Fruit fly (Drosophila melanogaster) whole organism, wandering third instar larva: Measurements from ENCODE around the gene CG32461.

ENCODE experiments used
- Abd-B ChIP-seq: fragments of >200 bp; optimal IDR thresholded peaks from 2 replicates; lab custom pipeline; 2017; ENCODE audit warnings: missing biosample characterization, missing genetic modification characterization
- CG32264 ChIP-seq: fragments of 200-800 bp; sonication (Bioruptor generic); optimal IDR thresholded peaks from 2 replicates; lab custom pipeline; 2016; ENCODE audit warnings: missing biosample characterization, missing genetic modification characterization
- CG9705 ChIP-seq: fragments of 200-800 bp; sonication (Bioruptor generic); optimal IDR thresholded peaks from 2 replicates; lab custom pipeline; 2018; ENCODE audit warnings: missing biosample characterization, mild to moderate bottlenecking, missing genetic modification characterization
- OdsH ChIP-seq: fragments of 200-800 bp; sonication (Bioruptor generic); optimal IDR thresholded peaks from 2 replicates; lab custom pipeline; 2016; ENCODE audit warnings: missing biosample characterization, mild to moderate bottlenecking, missing genetic modification characterization
- fru ChIP-seq: fragments of 200-800 bp; sonication (Bioruptor generic); optimal IDR thresholded peaks from 3 replicates; lab custom pipeline; 2016; ENCODE audit warnings: missing biosample characterization, mild to moderate bottlenecking, missing genetic modification characterization

DNA sequence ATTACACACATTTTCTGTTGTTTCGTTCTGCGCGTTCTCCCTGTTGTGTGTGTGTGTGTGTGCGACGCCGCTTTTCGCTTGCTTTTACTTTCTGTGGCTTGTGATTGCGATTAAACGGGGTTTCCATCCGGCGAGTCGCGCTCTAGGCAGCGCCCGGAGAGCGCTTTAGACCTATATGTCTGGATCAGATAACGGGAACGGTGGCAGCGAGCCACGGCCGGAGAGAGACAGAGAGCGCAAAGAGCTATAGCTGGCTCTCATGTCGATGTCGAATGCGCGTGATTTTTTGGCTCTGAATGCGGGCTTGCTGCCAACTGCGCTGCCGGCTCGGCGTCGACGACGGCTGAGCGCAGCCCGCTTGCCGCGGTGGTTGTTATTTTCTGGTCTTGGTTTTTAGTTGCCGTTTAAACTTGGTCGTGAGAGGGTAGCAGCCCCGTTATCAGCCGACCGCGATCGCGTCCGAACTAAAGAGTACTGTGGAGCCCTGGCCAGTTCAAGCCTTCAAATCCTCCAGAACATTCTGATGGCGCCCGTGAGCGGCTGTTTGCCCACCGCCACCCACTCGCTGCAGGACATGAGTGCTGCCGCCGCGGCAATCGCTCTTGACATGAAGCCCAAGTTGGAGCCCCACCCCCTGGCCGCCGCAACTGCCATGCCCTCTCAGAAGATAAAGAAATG is 9.7 kb downstream of the CG32461 start, which contains the start of gene Mes2:
- TF ChIP-seq CG9705 (GFP tag; lab: Kevin White, UChicago) = no peak
- TF ChIP-seq OdsH (GFP tag; lab: Kevin White, UChicago) = no peak
- no peak for TF ChIP-seq CG32264
- TF ChIP-seq Abd-B = no peak
- no peak for TF ChIP-seq fru (GFP tag; lab: Kevin White, UChicago)
